Worm (Caenorhabditis elegans) whole organism, L2 larva: ENCODE data around the gene C13A10.1.

Experiments used
- alr-1 ChIP-seq: fragments of 150-350 bp; optimal IDR thresholded peaks from 2 replicates; lab custom pipeline; 2014; ENCODE audit warnings: missing biosample characterization, missing genetic modification characterization
- lin-11 ChIP-seq: fragments of 150-350 bp; sonication (generic microtip); optimal IDR thresholded peaks from 2 replicates; lab custom pipeline; 2014; ENCODE audit warnings: missing biosample characterization, missing genetic modification characterization, inconsistent platforms, mixed read lengths
- lsy-2 ChIP-seq, 2 experiments: fragments of 150-350 bp in 1 of 2; sonication (generic microtip) in 1 of 2; optimal IDR thresholded peaks; 2 replicates each; lab custom pipeline; 2014 to 2017; ENCODE audit warnings: missing biosample characterization in 2 of 2, missing genetic modification characterization in 2 of 2
- nhr-10 ChIP-seq: sonication (generic microtip); optimal IDR thresholded peaks from 2 replicates; lab custom pipeline; 2017; ENCODE audit warnings: missing biosample characterization, missing genetic modification characterization
- nhr-237 ChIP-seq: fragments of 150-350 bp; optimal IDR thresholded peaks from 2 replicates; lab custom pipeline; 2014; ENCODE audit warnings: missing biosample characterization, missing genetic modification characterization
- snpc-4 ChIP-seq: fragments of 150-350 bp; optimal IDR thresholded peaks from 2 replicates; lab custom pipeline; 2014; ENCODE audit warnings: missing biosample characterization, missing genetic modification characterization
- unc-55 ChIP-seq: fragments of 150-350 bp; sonication (generic microtip); optimal IDR thresholded peaks from 3 replicates; lab custom pipeline; 2014; ENCODE audit warnings: missing biosample characterization, missing genetic modification reagents, missing genetic modification characterization
- unc-62 ChIP-seq: fragments of 150-350 bp; optimal IDR thresholded peaks from 2 replicates; lab custom pipeline; 2014; ENCODE audit warnings: missing biosample characterization, missing genetic modification reagents, missing genetic modification characterization
- ztf-11 ChIP-seq: sonication (generic microtip); optimal IDR thresholded peaks from 2 replicates; lab custom pipeline; 2017; ENCODE audit warnings: missing biosample characterization, missing genetic modification characterization

ce11 chrII:1403056-1403455 is 47.6 kb upstream of the C13A10.1 start, which contains the start of the genes Y51H7C.41 and cogc-4:
- no peak for TF ChIP-seq lsy-2 (tag; optimal IDR thresholded peaks at IDR 0.05; lab: Kevin White, UChicago)
- TF ChIP-seq lin-11 (tag; lab: Kevin White, UChicago) = no peak
- TF ChIP-seq ztf-11 (tag; lab: Kevin White, UChicago) = no peak
- no peak for TF ChIP-seq unc-55
- TF ChIP-seq snpc-4 (tag; lab: Kevin White, UChicago) = no peak
- TF ChIP-seq unc-62 (GFP tag; lab: Kevin White, UChicago) = no peak
- no peak for TF ChIP-seq nhr-10 (tag; lab: Kevin White, UChicago)
- TF ChIP-seq nhr-237 (tag; lab: Kevin White, UChicago) = no peak
- TF ChIP-seq alr-1 (tag; lab: Kevin White, UChicago) = no peak
